Worm (Caenorhabditis elegans) whole organism, late embryonic: ENCODE measurements around the gene acd-3.

Experiments
- ceh-6 ChIP-seq: fragments of 200-800 bp; sonication (Bioruptor generic); optimal IDR thresholded peaks from 2 replicates; lab custom pipeline; 2018; ENCODE audit warnings: mild to moderate bottlenecking, missing genetic modification characterization, missing compliant biosample characterization
- fkh-10 ChIP-seq: fragments of 150-350 bp; optimal IDR thresholded peaks from 2 replicates; lab custom pipeline; 2014; ENCODE audit warnings: missing biosample characterization, missing genetic modification reagents, missing genetic modification characterization
- hlh-6 ChIP-seq: sonication (generic microtip); optimal IDR thresholded peaks from 2 replicates; lab custom pipeline; 2016; ENCODE audit warnings: missing genotype, missing genetic modification characterization, missing compliant biosample characterization
- rnt-1 ChIP-seq: sonication (generic microtip); optimal IDR thresholded peaks from 2 replicates; lab custom pipeline; 2016; ENCODE audit warnings: missing genetic modification characterization, missing compliant biosample characterization
- unc-86 ChIP-seq: sonication (generic microtip); optimal IDR thresholded peaks from 2 replicates; lab custom pipeline; 2016; ENCODE audit warnings: missing genetic modification characterization, missing compliant biosample characterization

DNA sequence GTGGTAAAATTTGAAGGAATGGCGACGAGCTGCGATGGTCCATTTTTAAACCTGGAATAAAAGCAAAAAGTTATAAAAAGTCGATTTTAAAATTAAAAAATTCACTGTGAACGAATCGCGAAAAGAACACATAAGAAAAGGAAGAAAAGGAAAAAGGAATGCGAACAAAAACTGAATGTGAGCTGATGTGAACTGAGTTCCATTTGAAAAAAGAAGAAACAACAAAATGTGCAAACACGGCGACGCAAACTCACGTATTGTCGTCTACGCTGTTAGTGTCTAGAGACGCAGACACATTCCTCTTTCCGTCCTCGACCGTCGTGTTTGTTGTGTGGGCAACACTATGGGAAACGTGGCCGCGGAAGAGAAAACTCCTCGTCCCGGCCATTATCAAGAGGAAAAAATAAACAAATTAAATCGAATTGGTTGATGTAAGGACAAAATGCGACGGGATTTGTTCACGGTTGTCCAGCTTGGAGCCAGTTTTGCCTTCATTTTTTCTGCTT is 4.7 kb downstream of the acd-3 start, which contains the start of the genes C27C12.1 and C27C12.4:
- peak; percentile 47 for TF ChIP-seq hlh-6 (tag; lab: Kevin White, UChicago)
- TF ChIP-seq unc-86 (tag; lab: Kevin White, UChicago), result no peak
- TF ChIP-seq fkh-10 (GFP tag; lab: Kevin White, UChicago), result no peak
- no peak for TF ChIP-seq ceh-6 (GFP tag; lab: Kevin White, UChicago)
- peak; percentile 56 for TF ChIP-seq rnt-1 (tag; lab: Kevin White, UChicago)
